Fruit fly (Drosophila melanogaster) whole organism, embryonic: ENCODE data around the gene alpha-PheRS.

ENCODE experiments used
- Abd-B ChIP-seq: fragments of 200-800 bp; sonication (Bioruptor generic); optimal IDR thresholded peaks from 2 replicates; lab custom pipeline; 2018; ENCODE audit warnings: missing biosample characterization, mild to moderate bottlenecking, missing genetic modification characterization, moderate library complexity
- Awh ChIP-seq: fragments of 200-800 bp; sonication (Bioruptor generic); IDR thresholded peaks from 2 replicates; pipeline ENCODE4, ENCODE4 v1.3.6; 2022; ENCODE audit warnings: missing biosample characterization, missing genetic modification characterization
- CG10274 ChIP-seq: fragments of 200-800 bp; sonication (Bioruptor generic); optimal IDR thresholded peaks from 3 replicates; lab custom pipeline; 2017; ENCODE audit warnings: missing biosample characterization, mild to moderate bottlenecking, missing genetic modification characterization
- CG11247 ChIP-seq: fragments of 200-800 bp; sonication (Bioruptor generic); IDR thresholded peaks from 2 replicates; pipeline ENCODE4 v1.3.6; 2022; ENCODE audit warnings: missing biosample characterization, missing genetic modification characterization
- CG11560 ChIP-seq: fragments of 200-800 bp; sonication (Bioruptor generic); IDR thresholded peaks from 3 replicates; pipeline ENCODE4 v1.3.6; 2022; ENCODE audit warnings: missing biosample characterization, missing genetic modification characterization
- CG12155 ChIP-seq: fragments of 200-800 bp; sonication (Bioruptor generic); optimal IDR thresholded peaks from 3 replicates; lab custom pipeline; 2016; ENCODE audit warnings: missing biosample characterization, missing genetic modification characterization
- CG12219 ChIP-seq: fragments of 200-800 bp; sonication (Bioruptor generic); optimal IDR thresholded peaks from 3 replicates; lab custom pipeline; 2018; ENCODE audit warnings: missing biosample characterization, mild to moderate bottlenecking, missing genetic modification characterization
- CG1233 ChIP-seq: fragments of 200-800 bp; sonication (Bioruptor generic); optimal IDR thresholded peaks from 4 replicates; lab custom pipeline; 2018; ENCODE audit warnings: missing biosample characterization, mild to moderate bottlenecking, missing genetic modification characterization
- CG13287 ChIP-seq: fragments of 200-800 bp; sonication (Bioruptor generic); IDR thresholded peaks from 2 replicates; pipeline ENCODE4 v1.3.6; 2022; ENCODE audit warnings: missing biosample characterization, missing genetic modification characterization; ENCODE audit not compliant: partially characterized antibody
- CG14965 ChIP-seq: fragments of 200-800 bp; sonication (Bioruptor generic); optimal IDR thresholded peaks from 2 replicates; lab custom pipeline; 2016; ENCODE audit warnings: missing biosample characterization, missing genetic modification characterization, borderline replicate concordance
- CG17361 ChIP-seq: fragments of 200-800 bp; sonication (Bioruptor generic); IDR thresholded peaks from 3 replicates; pipeline ENCODE4 v1.3.6; 2022; ENCODE audit warnings: missing biosample characterization, missing genetic modification characterization
- CG17612 ChIP-seq: fragments of 200-800 bp; sonication (Bioruptor generic); IDR thresholded peaks from 2 replicates; pipeline ENCODE4 v1.3.6; 2022; ENCODE audit warnings: missing biosample characterization, missing genetic modification characterization
- CG17802 ChIP-seq: fragments of 200-800 bp; sonication (Bioruptor generic); optimal IDR thresholded peaks from 2 replicates; lab custom pipeline; 2018; ENCODE audit warnings: missing biosample characterization, mild to moderate bottlenecking, missing genetic modification characterization, moderate library complexity
- CG30020 ChIP-seq: fragments of 200-800 bp; optimal IDR thresholded peaks from 2 replicates; lab custom pipeline; 2019; ENCODE audit warnings: missing biosample characterization, mild to moderate bottlenecking, missing genetic modification characterization, moderate library complexity
- CG4617 ChIP-seq: fragments of 200-800 bp; sonication (Bioruptor generic); optimal IDR thresholded peaks from 3 replicates; lab custom pipeline; 2016; ENCODE audit warnings: missing biosample characterization, missing genetic modification characterization, borderline replicate concordance
- CG4707 ChIP-seq: fragments of 200-800 bp; sonication (Bioruptor generic); optimal IDR thresholded peaks from 2 replicates; lab custom pipeline; 2018; ENCODE audit warnings: missing biosample characterization, mild to moderate bottlenecking, missing genetic modification characterization, moderate library complexity
- CG9437 ChIP-seq: fragments of 200-800 bp; sonication (Bioruptor generic); optimal IDR thresholded peaks from 2 replicates; lab custom pipeline; 2018; ENCODE audit warnings: missing biosample characterization, mild to moderate bottlenecking, missing genetic modification characterization
- CG9797 ChIP-seq: fragments of 200-800 bp; sonication (Bioruptor generic); optimal IDR thresholded peaks from 3 replicates; lab custom pipeline; 2018; ENCODE audit warnings: missing biosample characterization, mild to moderate bottlenecking, missing genetic modification characterization
- Dek ChIP-seq: fragments of 200-800 bp; sonication (Bioruptor generic); optimal IDR thresholded peaks from 3 replicates; lab custom pipeline; 2019; ENCODE audit warnings: missing biosample characterization, mild to moderate bottlenecking, missing genetic modification characterization, moderate library complexity
- Dfd ChIP-seq, 2 experiments: fragments of >200 bp; optimal IDR thresholded peaks; 2 replicates each; lab custom pipeline; 2017; ENCODE audit warnings: missing biosample characterization in 2 of 2, missing genetic modification characterization in 2 of 2
- Dll ChIP-seq: fragments of 200-800 bp; sonication (Bioruptor generic); IDR thresholded peaks from 4 replicates; pipeline ENCODE4 v1.3.6; 2022; ENCODE audit warnings: missing biosample characterization, missing genetic modification characterization; ENCODE audit not compliant: partially characterized antibody
- Eip74EF ChIP-seq, 2 experiments: fragments of 200-800 bp in 1 of 2; fragments of >200 bp in 1 of 2; sonication (Bioruptor generic) in 1 of 2; optimal IDR thresholded peaks; 2 replicates each; lab custom pipeline; 2017 to 2019; ENCODE audit warnings: missing biosample characterization in 2 of 2, missing genetic modification characterization in 2 of 2, mild to moderate bottlenecking in 1 of 2, moderate library complexity in 1 of 2
- HLH4C ChIP-seq: fragments of 200-800 bp; sonication (Bioruptor generic); IDR thresholded peaks from 3 replicates; pipeline ENCODE4 v1.3.6; 2022; ENCODE audit warnings: missing biosample characterization, missing genetic modification characterization; ENCODE audit not compliant: partially characterized antibody
- Hand ChIP-seq: fragments of 200-800 bp; sonication (Bioruptor generic); optimal IDR thresholded peaks from 2 replicates; lab custom pipeline; 2017; ENCODE audit warnings: mild to moderate bottlenecking, missing biosample characterization, missing genetic modification reagents, missing genetic modification characterization
- Tbp ChIP-seq: fragments of >200 bp; optimal IDR thresholded peaks from 2 replicates; lab custom pipeline; 2018; ENCODE audit warnings: missing biosample characterization, missing genetic modification characterization
- YL-1 ChIP-seq: fragments of 200-800 bp; sonication (Bioruptor generic); optimal IDR thresholded peaks from 3 replicates; lab custom pipeline; 2017; ENCODE audit warnings: missing biosample characterization, mild to moderate bottlenecking, missing genetic modification characterization
- ash1 ChIP-seq: fragments of 200-800 bp; sonication (Bioruptor generic); optimal IDR thresholded peaks from 2 replicates; lab custom pipeline; 2018; ENCODE audit warnings: missing biosample characterization, mild to moderate bottlenecking, missing genetic modification characterization
- bbx ChIP-seq: fragments of 200-800 bp; sonication (Bioruptor generic); IDR thresholded peaks from 2 replicates; pipeline ENCODE4 v1.3.6; 2022; ENCODE audit warnings: missing biosample characterization, missing genetic modification characterization; ENCODE audit not compliant: partially characterized antibody
- br ChIP-seq: fragments of >200 bp; optimal IDR thresholded peaks from 2 replicates; lab custom pipeline; 2017
- bsh ChIP-seq, 2 experiments: fragments of 200-800 bp; sonication (Bioruptor generic); optimal IDR thresholded peaks; 2 replicates each; lab custom pipeline; 2017 to 2018; ENCODE audit warnings: mild to moderate bottlenecking in 2 of 2, missing biosample characterization in 2 of 2, missing genetic modification characterization in 2 of 2, moderate library complexity in 1 of 2
- corto ChIP-seq: fragments of 200-800 bp; sonication (Bioruptor generic); optimal IDR thresholded peaks from 2 replicates; lab custom pipeline; 2016; ENCODE audit warnings: missing biosample characterization, mild to moderate bottlenecking, missing genetic modification characterization, moderate library complexity
- crp ChIP-seq, 2 experiments: fragments of 200-800 bp; sonication (Bioruptor generic); optimal IDR thresholded peaks; 2 replicates in 1 of 2; 3 replicates in 1 of 2; lab custom pipeline; 2017; ENCODE audit warnings: missing biosample characterization in 2 of 2, missing genetic modification characterization in 2 of 2, mild to moderate bottlenecking in 1 of 2, moderate library complexity in 1 of 2
- da ChIP-seq: fragments of 200-800 bp; sonication (Bioruptor generic); optimal IDR thresholded peaks from 2 replicates; lab custom pipeline; 2016; ENCODE audit warnings: missing biosample characterization, missing genetic modification characterization
- dmrt11E ChIP-seq: fragments of 200-800 bp; sonication (Bioruptor generic); optimal IDR thresholded peaks from 3 replicates; lab custom pipeline; 2018; ENCODE audit warnings: missing biosample characterization, mild to moderate bottlenecking, missing genetic modification characterization, moderate library complexity
- dpn ChIP-seq, 2 experiments: fragments of 200-800 bp; sonication (Bioruptor generic); optimal IDR thresholded peaks; 3 replicates each; lab custom pipeline; 2016; ENCODE audit warnings: missing biosample characterization in 2 of 2, missing genetic modification characterization in 2 of 2
- exex ChIP-seq: fragments of 200-800 bp; sonication (Bioruptor generic); optimal IDR thresholded peaks from 4 replicates; lab custom pipeline; 2018; ENCODE audit warnings: missing biosample characterization, mild to moderate bottlenecking, missing genetic modification characterization, moderate library complexity
- knrl ChIP-seq: fragments of 200-800 bp; sonication (Bioruptor generic); IDR thresholded peaks from 3 replicates; pipeline ENCODE4 v1.3.6; 2022; ENCODE audit warnings: missing biosample characterization, missing genetic modification characterization; ENCODE audit not compliant: partially characterized antibody
- lola ChIP-seq, 3 experiments: fragments of >200 bp in 2 of 3; fragments of 200-800 bp in 1 of 3; sonication (Bioruptor generic) in 1 of 3; optimal IDR thresholded peaks; 2 replicates each; lab custom pipeline; 2017 to 2019; ENCODE audit warnings: missing biosample characterization in 3 of 3, missing genetic modification characterization in 3 of 3, mild to moderate bottlenecking in 1 of 3, moderate library complexity in 1 of 3
- lov ChIP-seq, 2 experiments: fragments of 200-800 bp in 1 of 2; fragments of >200 bp in 1 of 2; sonication (Bioruptor generic) in 1 of 2; IDR thresholded peaks in 1 of 2; optimal IDR thresholded peaks in 1 of 2; 2 replicates in 1 of 2; 3 replicates in 1 of 2; pipeline versions ENCODE4 v1.3.6 to Lab custom; 2017 to 2022; ENCODE audit warnings: missing biosample characterization in 1 of 2, missing genetic modification characterization in 1 of 2
- maf-S ChIP-seq: fragments of 200-800 bp; sonication (Bioruptor generic); optimal IDR thresholded peaks from 2 replicates; lab custom pipeline; 2016; ENCODE audit warnings: missing biosample characterization, missing genetic modification characterization
- nerfin-2 ChIP-seq: fragments of 200-800 bp; sonication (Bioruptor generic); IDR thresholded peaks from 2 replicates; pipeline ENCODE4 v1.3.6; 2022; ENCODE audit warnings: missing biosample characterization, missing genetic modification characterization; ENCODE audit not compliant: partially characterized antibody
- pita ChIP-seq: fragments of 200-800 bp; sonication (Bioruptor generic); optimal IDR thresholded peaks from 2 replicates; lab custom pipeline; 2017; ENCODE audit warnings: missing biosample characterization, mild to moderate bottlenecking, missing genetic modification characterization
- slp2 ChIP-seq: fragments of 200-800 bp; sonication (Bioruptor generic); optimal IDR thresholded peaks from 2 replicates; lab custom pipeline; 2016; ENCODE audit warnings: missing biosample characterization, missing genetic modification characterization
- so ChIP-seq: fragments of 200-800 bp; sonication (Bioruptor generic); IDR thresholded peaks from 3 replicates; pipeline ENCODE4 v1.3.6; 2022; ENCODE audit warnings: missing biosample characterization, missing genetic modification characterization
- sqz ChIP-seq: fragments of 200-800 bp; sonication (Bioruptor generic); optimal IDR thresholded peaks from 3 replicates; lab custom pipeline; 2018; ENCODE audit warnings: missing biosample characterization, mild to moderate bottlenecking, missing genetic modification characterization
- stwl ChIP-seq: fragments of 200-800 bp; sonication (Bioruptor generic); optimal IDR thresholded peaks from 3 replicates; lab custom pipeline; 2018; ENCODE audit warnings: missing biosample characterization, mild to moderate bottlenecking, missing genetic modification characterization, moderate library complexity
- wor ChIP-seq: fragments of 200-800 bp; sonication (Bioruptor generic); IDR thresholded peaks from 2 replicates; pipeline ENCODE4 v1.3.6; 2022; ENCODE audit warnings: missing biosample characterization, missing genetic modification characterization

Gene alpha-PheRS

dm6 chrX:8129204-8129997, 16.0 kb downstream of the alpha-PheRS start, which contains the start of gene CG2116 (continued):
- TF ChIP-seq so (GFP tag; lab: Robert Waterston, UW): no peak
- TF ChIP-seq CG13287 (GFP tag; lab: Robert Waterston, UW): peak; percentile 72
- TF ChIP-seq Tbp (GFP tag; lab: Kevin White, UChicago): no peak
- TF ChIP-seq wor (GFP tag; lab: Robert Waterston, UW): no peak
- TF ChIP-seq CG12219 (GFP tag; lab: Kevin White, UChicago): no peak
- peak; percentile 63; the same call in 2 of the 3 replicates for TF ChIP-seq HLH4C (GFP tag; lab: Robert Waterston, UW)
- TF ChIP-seq dmrt11E (tag; lab: Kevin White, UChicago): no peak
- no peak for TF ChIP-seq CG17612 (GFP tag; lab: Robert Waterston, UW)
- peak in 1 of 3 experiments; percentile 6 for TF ChIP-seq lola (GFP tag; optimal IDR thresholded peaks at IDR 0.05; lab: Kevin White, UChicago)
- no peak for TF ChIP-seq Eip74EF (GFP tag; optimal IDR thresholded peaks at IDR 0.05; lab: Kevin White, UChicago)
- TF ChIP-seq Hand (GFP tag; lab: Kevin White, UChicago): no peak
- TF ChIP-seq lov (optimal IDR thresholded peaks at IDR 0.05; lab: Kevin White, UChicago): no peak
- TF ChIP-seq lov (GFP tag; IDR thresholded peaks at IDR 0.05; lab: Robert Waterston, UW): no peak
- TF ChIP-seq da (GFP tag; lab: Kevin White, UChicago): no peak
- peak; percentile 37 for TF ChIP-seq CG9437 (GFP tag; lab: Kevin White, UChicago)
- no peak for TF ChIP-seq bsh (GFP tag; optimal IDR thresholded peaks at IDR 0.05; lab: Kevin White, UChicago)
- peak; percentile 66 for TF ChIP-seq sqz
- TF ChIP-seq CG11560 (tag; lab: Robert Waterston, UW): 0 out of 3 replicates have a peak, but pooled peaks have one; percentile 33
- TF ChIP-seq CG17361 (GFP tag; lab: Robert Waterston, UW): no peak
- TF ChIP-seq stwl (tag; lab: Kevin White, UChicago): peak; percentile 18
- TF ChIP-seq maf-S (GFP tag; lab: Kevin White, UChicago): no peak
- peak; percentile 6 for TF ChIP-seq Abd-B
- TF ChIP-seq Dek (tag; lab: Kevin White, UChicago): no peak
- TF ChIP-seq CG30020 (tag; lab: Kevin White, UChicago): peak; percentile 45
- TF ChIP-seq Dfd (GFP tag; optimal IDR thresholded peaks at IDR 0.05; lab: Kevin White, UChicago): no peak
- TF ChIP-seq CG4707 (GFP tag; lab: Kevin White, UChicago): no peak
- no peak for TF ChIP-seq CG12155
- no peak for TF ChIP-seq ash1
- TF ChIP-seq YL-1 (GFP tag; lab: Kevin White, UChicago): peak; percentile 11
- TF ChIP-seq slp2: no peak
- peak; percentile 78 for TF ChIP-seq CG9797 (GFP tag; lab: Kevin White, UChicago)
- TF ChIP-seq CG17802 (tag; lab: Kevin White, UChicago): no peak
- TF ChIP-seq br: no peak
- no peak for TF ChIP-seq CG14965 (GFP tag; lab: Kevin White, UChicago)
- peak; percentile 48 for TF ChIP-seq CG4617 (GFP tag; lab: Kevin White, UChicago)
- no peak for TF ChIP-seq CG1233 (GFP tag; lab: Kevin White, UChicago)
- no peak for TF ChIP-seq pita (GFP tag; lab: Kevin White, UChicago)
- no peak for TF ChIP-seq Awh
- TF ChIP-seq bbx: peak; percentile 63
- 0 out of 2 replicates have a peak, but pooled peaks have one; percentile 23 for TF ChIP-seq nerfin-2 (GFP tag; lab: Robert Waterston, UW)
- no peak for TF ChIP-seq CG11247 (GFP tag; lab: Robert Waterston, UW)
- TF ChIP-seq exex (tag; lab: Kevin White, UChicago): no peak
- TF ChIP-seq knrl (GFP tag; lab: Robert Waterston, UW): peak; percentile 79
- TF ChIP-seq CG10274 (GFP tag; lab: Kevin White, UChicago): no peak
- peak; percentile 79 for TF ChIP-seq Dll
- peak in 1 of 2 experiments; percentile 25 for TF ChIP-seq crp (GFP tag; optimal IDR thresholded peaks at IDR 0.05; lab: Kevin White, UChicago)
- no peak for TF ChIP-seq corto (GFP tag; lab: Kevin White, UChicago)
- no peak for TF ChIP-seq dpn (GFP tag; optimal IDR thresholded peaks at IDR 0.05; lab: Kevin White, UChicago)
